Worm (Caenorhabditis elegans): Measurements from ENCODE around the gene T22F3.8.

DNA sequence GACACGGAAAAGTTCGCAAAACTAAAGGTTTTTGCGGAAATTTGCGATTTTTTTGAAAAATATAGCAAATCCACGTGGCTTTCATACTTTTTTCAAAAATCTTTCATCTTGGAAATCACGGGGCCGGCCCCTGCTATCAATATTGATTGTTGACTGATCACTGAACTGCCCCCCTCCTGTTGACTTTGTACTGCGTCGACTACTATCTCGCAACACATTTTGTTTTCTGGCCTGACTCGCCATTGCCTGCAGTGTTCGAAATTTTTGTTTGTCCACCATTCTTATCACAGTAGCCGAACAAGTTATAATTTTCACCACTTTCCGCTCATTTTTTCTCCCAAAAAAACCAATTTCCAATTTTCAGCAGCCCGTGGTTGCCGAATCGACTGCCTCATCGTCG, 24.2 kb downstream of the T22F3.8 start:
- TF ChIP-seq ceh-82 (tag; optimal IDR thresholded peaks at IDR 0.05) = no peak
- no peak for TF ChIP-seq fos-1 (tag; optimal IDR thresholded peaks at IDR 0.05)
- TF ChIP-seq unc-39 (tag; optimal IDR thresholded peaks at IDR 0.05) = no peak
- no peak for TF ChIP-seq ceh-16 (tag; optimal IDR thresholded peaks at IDR 0.05)
- TF ChIP-seq ama-1 (optimal IDR thresholded peaks at IDR 0.05) = no peak

Measured in whole organism, L2 larva.